Worm (Caenorhabditis elegans): ENCODE data around the gene nhr-48.

- no peak for TF ChIP-seq him-1 (tag; optimal IDR thresholded peaks at IDR 0.05)
- no peak for TF ChIP-seq dao-5 (tag; optimal IDR thresholded peaks at IDR 0.05)
- no peak for TF ChIP-seq W03F9.2 (tag; optimal IDR thresholded peaks at IDR 0.05)
Measured at ce11 chrX:15696400-15696799, 11.6 kb upstream of the nhr-48 start, which contains the start of gene ZK662.2.

Data from whole organism, L4/young adult.